Fruit fly (Drosophila melanogaster): ENCODE data around the gene ND-ASHI.

The ND-ASHI gene

dm6 chrX:6656626-6657558 lies 22.0 kb downstream of the ND-ASHI start (continued):
- TF ChIP-seq cg (GFP tag; optimal IDR thresholded peaks at IDR 0.05) (peak; percentile 5), B-H2 (GFP tag; optimal IDR thresholded peaks at IDR 0.05) (peak; percentile 69), bcd (GFP tag; optimal IDR thresholded peaks at IDR 0.05) (peak; percentile 3), CG1233 (GFP tag; optimal IDR thresholded peaks at IDR 0.05) (peak; percentile 33), NfI (GFP tag; optimal IDR thresholded peaks at IDR 0.05) (peak; percentile 31), CG10431 (GFP tag; optimal IDR thresholded peaks at IDR 0.05) (peak; percentile 21), CG13775 (GFP tag; optimal IDR thresholded peaks at IDR 0.05) (no peak), CG9215 (GFP tag; IDR thresholded peaks at IDR 0.05) (0 out of 2 replicates have a peak, but pooled peaks have one; percentile 13), Blimp-1 (GFP tag; optimal IDR thresholded peaks at IDR 0.05) (peak; percentile 94), CG13287 (GFP tag; IDR thresholded peaks at IDR 0.05; ENCODE audit: partially characterized antibody) (peak; percentile 48), Fer3 (tag; optimal IDR thresholded peaks at IDR 0.05) (peak; percentile 71), Oaz (GFP tag; IDR thresholded peaks at IDR 0.05) (no peak), E2f2 (GFP tag; IDR thresholded peaks at IDR 0.05) (peak; percentile 25; the same call in 1 of the 2 replicates), CG10267 (tag; optimal IDR thresholded peaks at IDR 0.05) (peak; percentile 48), z (GFP tag; IDR thresholded peaks at IDR 0.05) (no peak), usp (GFP tag; optimal IDR thresholded peaks at IDR 0.05) (no peak), CG14710 (tag; optimal IDR thresholded peaks at IDR 0.05) (peak; percentile 32), lmd (GFP tag; IDR thresholded peaks at IDR 0.05) (peak; percentile 49; the same call in 1 of the 2 replicates), al (GFP tag; IDR thresholded peaks at IDR 0.05) (0 out of 2 replicates have a peak, but pooled peaks have one; percentile 4), CG9437 (GFP tag; optimal IDR thresholded peaks at IDR 0.05) (peak; percentile 4), sqz (GFP tag; optimal IDR thresholded peaks at IDR 0.05) (peak; percentile 70), nmo (GFP tag; optimal IDR thresholded peaks at IDR 0.05) (peak; percentile 52), lola (GFP tag; optimal IDR thresholded peaks at IDR 0.05) (peak in 1 of 3 experiments; percentile 28), CG30403 (GFP tag; optimal IDR thresholded peaks at IDR 0.05) (peak; percentile 35), Sox100B (GFP tag; optimal IDR thresholded peaks at IDR 0.05) (peak; percentile 22), Dfd (GFP tag; optimal IDR thresholded peaks at IDR 0.05) (peak in 1 of 2 experiments; percentile 16), vnd (GFP tag; IDR thresholded peaks at IDR 0.05; ENCODE audit: partially characterized antibody) (no peak), CG6175 (GFP tag; IDR thresholded peaks at IDR 0.05) (0 out of 3 replicates have a peak, but pooled peaks have one; percentile 10), CG10274 (GFP tag; optimal IDR thresholded peaks at IDR 0.05) (no peak), CG6765 (GFP tag; optimal IDR thresholded peaks at IDR 0.05) (peak; percentile 63), Oli (tag; optimal IDR thresholded peaks at IDR 0.05) (peak; percentile 40), nerfin-1 (tag; optimal IDR thresholded peaks at IDR 0.05) (peak; percentile 43), twi (tag; optimal IDR thresholded peaks at IDR 0.05) (peak; percentile 24), CG32772 (GFP tag; IDR thresholded peaks at IDR 0.05) (no peak), CG18476 (GFP tag; optimal IDR thresholded peaks at IDR 0.05) (no peak), sr (GFP tag; IDR thresholded peaks at IDR 0.05) (peak; percentile 96), CG1603 (tag; optimal IDR thresholded peaks at IDR 0.05) (peak; percentile 30), Hand (GFP tag; optimal IDR thresholded peaks at IDR 0.05) (peak; percentile 71), lilli (GFP tag; optimal IDR thresholded peaks at IDR 0.05) (peak; percentile 45), CG3726 (GFP tag; IDR thresholded peaks at IDR 0.05) (no peak), abd-A (tag; optimal IDR thresholded peaks at IDR 0.05) (peak; percentile 47), CG17359 (tag; optimal IDR thresholded peaks at IDR 0.05) (peak; percentile 27), eyg (GFP tag; optimal IDR thresholded peaks at IDR 0.05) (no peak), klu (GFP tag; IDR thresholded peaks at IDR 0.05) (peak; percentile 45), nau (GFP tag; optimal IDR thresholded peaks at IDR 0.05) (peak; percentile 33), Dek (tag; optimal IDR thresholded peaks at IDR 0.05) (peak; percentile 23), Med (GFP tag) (peak; percentile 21)

Measured in whole organism, embryonic.